Fruit fly (Drosophila melanogaster) whole organism: ENCODE data around the gene CG4301.

Source experiments
- CG8478 ChIP-seq: fragments of >200 bp; optimal IDR thresholded peaks from 2 replicates; lab custom pipeline; 2018; ENCODE audit warnings: inconsistent platforms
- pan ChIP-seq: fragments of >200 bp; optimal IDR thresholded peaks from 2 replicates; lab custom pipeline; 2017
- psq ChIP-seq: fragments of >200 bp; optimal IDR thresholded peaks from 2 replicates; lab custom pipeline; 2017
- usp ChIP-seq: fragments of >200 bp; optimal IDR thresholded peaks from 2 replicates; lab custom pipeline; 2017; ENCODE audit warnings: missing biosample characterization, missing genetic modification characterization, mixed read lengths

dm6 chrX:16384843-16385726 lies 20.2 kb upstream of the CG4301 start, which contains the start of the genes CG9992 and CG4239:
- TF ChIP-seq psq (lab: Kevin White, UChicago) (no peak), usp (GFP tag; lab: Kevin White, UChicago) (no peak), CG8478 (lab: Kevin White, UChicago) (no peak), pan (lab: Kevin White, UChicago) (no peak)
